Worm (Caenorhabditis elegans): ENCODE results near the gene Y59H11AR.10.

Y59H11AR.10 gene

DNA sequence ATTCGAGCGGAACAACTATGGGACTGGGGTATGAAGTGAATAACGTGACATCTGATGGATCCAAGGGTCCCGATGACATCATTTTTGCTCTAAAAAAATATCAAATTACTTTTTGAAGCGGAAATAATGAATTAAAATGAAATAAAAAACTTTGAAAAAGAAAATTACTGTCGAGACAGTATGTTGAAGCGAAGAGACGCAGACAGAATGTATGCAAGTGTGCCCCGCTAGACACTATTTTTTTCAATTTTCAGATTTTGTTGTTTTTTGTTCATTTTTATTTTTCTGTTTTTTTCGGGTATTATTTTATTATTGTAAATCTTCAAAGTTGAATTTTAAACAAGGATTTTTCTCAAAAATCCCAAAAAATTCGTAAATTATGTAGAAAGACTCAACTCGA lies 15.7 kb downstream of the Y59H11AR.10 start, which contains the start of gene F42A9.8:
F42A9.8 (minus strand) TSS at position 88 of the 400 bp plus-strand sequence.
- TF ChIP-seq ref-1 (GFP tag; conservative IDR thresholded peaks at IDR 0.05) = no peak
- TF ChIP-seq ztf-29 (GFP tag; IDR thresholded peaks at IDR 0.05) = no peak
- no peak for TF ChIP-seq med-1 (GFP tag; optimal IDR thresholded peaks at IDR 0.05; ENCODE audit: insufficient read depth)
- no peak for TF ChIP-seq T22C8.4 (GFP tag; IDR thresholded peaks at IDR 0.05)
- TF ChIP-seq flt-1 (GFP tag; IDR thresholded peaks at IDR 0.05) = no peak
- TF ChIP-seq klf-2 (GFP tag; conservative IDR thresholded peaks at IDR 0.05) = no peak
- no peak for TF ChIP-seq ztf-23 (GFP tag; IDR thresholded peaks at IDR 0.05)
- TF ChIP-seq tab-1 (GFP tag; IDR thresholded peaks at IDR 0.05) = no peak
- no peak for TF ChIP-seq cog-1 (tag; optimal IDR thresholded peaks at IDR 0.05)

DNA sequence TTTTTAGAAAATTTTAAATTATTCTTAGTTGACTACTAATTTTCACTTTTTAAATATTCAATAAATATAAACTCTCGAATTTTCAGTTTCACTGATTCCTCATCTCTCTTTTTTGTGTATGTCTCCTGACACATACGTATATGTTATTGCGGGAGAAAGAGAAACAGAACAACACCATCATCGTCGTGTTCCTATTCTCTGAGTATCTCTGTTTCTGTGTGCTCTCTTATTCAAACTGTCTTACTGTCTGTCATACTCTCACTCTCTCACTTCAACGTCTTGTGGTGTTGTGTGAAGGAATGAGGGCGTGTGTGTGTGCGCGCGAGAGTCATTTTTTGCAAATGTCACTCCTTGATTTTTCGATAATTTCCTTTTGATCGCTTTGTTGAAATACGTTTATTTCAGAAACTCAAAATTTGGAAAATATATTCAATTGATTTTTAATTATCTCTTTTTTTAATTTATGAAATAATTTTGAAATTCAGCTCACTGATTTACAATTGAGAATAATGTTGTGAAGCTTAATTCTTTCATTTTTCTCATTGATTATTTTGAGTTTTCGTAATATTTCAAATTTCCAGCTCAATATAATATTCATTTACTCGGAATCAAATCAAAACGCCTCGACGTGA lies 17.2 kb downstream of the Y59H11AR.10 start, which contains the start of gene lin-49:
lin-49 (plus strand) TSS at position 582 of the 632 bp plus-strand sequence.
- no peak for TF ChIP-seq ref-1 (GFP tag; conservative IDR thresholded peaks at IDR 0.05)
- TF ChIP-seq klf-2 (GFP tag; conservative IDR thresholded peaks at IDR 0.05) = no peak
- no peak for TF ChIP-seq ztf-29 (GFP tag; IDR thresholded peaks at IDR 0.05)
- TF ChIP-seq cog-1 (tag; optimal IDR thresholded peaks at IDR 0.05) = peak; percentile 43

DNA sequence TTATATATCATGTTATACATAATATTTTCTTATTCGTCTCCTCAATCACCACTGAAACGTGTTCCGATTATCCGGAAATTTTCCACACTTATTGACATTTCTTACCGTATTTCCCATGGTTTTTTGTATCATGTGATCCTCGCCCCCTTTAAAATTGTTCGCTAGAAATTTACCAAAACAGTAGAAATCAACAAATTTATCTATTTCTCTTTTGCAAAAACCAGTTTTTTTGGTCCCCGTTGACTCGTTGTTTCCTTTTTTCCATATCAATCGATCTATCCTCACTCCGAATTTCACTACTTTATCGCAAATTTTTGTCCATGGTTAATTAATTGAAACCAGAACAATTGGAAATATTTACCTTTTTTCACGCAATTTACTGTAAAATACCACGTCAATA lies 22.8 kb downstream of the Y59H11AR.10 start:
- TF ChIP-seq klf-2 (GFP tag; conservative IDR thresholded peaks at IDR 0.05) = no peak
- TF ChIP-seq ztf-23 (GFP tag; IDR thresholded peaks at IDR 0.05) = no peak
- no peak for TF ChIP-seq cog-1 (tag; optimal IDR thresholded peaks at IDR 0.05)
- no peak for TF ChIP-seq T22C8.4 (GFP tag; IDR thresholded peaks at IDR 0.05)
- no peak for TF ChIP-seq flt-1 (GFP tag; IDR thresholded peaks at IDR 0.05)
- TF ChIP-seq ref-1 (GFP tag; conservative IDR thresholded peaks at IDR 0.05) = no peak
- TF ChIP-seq tab-1 (GFP tag; IDR thresholded peaks at IDR 0.05) = no peak
- TF ChIP-seq ztf-29 (GFP tag; IDR thresholded peaks at IDR 0.05) = no peak
- TF ChIP-seq med-1 (GFP tag; optimal IDR thresholded peaks at IDR 0.05; ENCODE audit: insufficient read depth) = no peak

DNA sequence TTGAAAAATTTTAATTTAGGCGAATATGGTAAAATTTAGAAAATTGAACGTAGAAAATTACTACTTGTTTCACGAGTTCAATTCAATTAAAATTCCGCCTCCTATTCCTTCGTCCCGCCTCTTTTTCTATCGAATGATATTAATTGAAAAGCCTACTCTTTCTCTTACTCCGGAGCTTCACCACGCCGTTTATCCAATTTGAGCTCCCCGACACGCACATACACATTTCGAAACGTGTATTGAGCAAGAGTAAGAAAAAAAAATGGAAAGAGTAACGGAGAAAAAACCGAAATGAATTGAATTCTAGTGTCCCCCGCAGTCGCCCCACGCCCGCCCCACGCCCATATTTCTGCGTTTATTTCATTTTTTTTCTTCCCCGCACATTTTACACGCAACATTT lies 23.3 kb downstream of the Y59H11AR.10 start:
- no peak for TF ChIP-seq ref-1 (GFP tag; conservative IDR thresholded peaks at IDR 0.05)
- no peak for TF ChIP-seq med-1 (GFP tag; optimal IDR thresholded peaks at IDR 0.05; ENCODE audit: insufficient read depth)
- no peak for TF ChIP-seq cog-1 (tag; optimal IDR thresholded peaks at IDR 0.05)
- TF ChIP-seq ztf-23 (GFP tag; IDR thresholded peaks at IDR 0.05) = no peak
- TF ChIP-seq tab-1 (GFP tag; IDR thresholded peaks at IDR 0.05) = no peak
- TF ChIP-seq klf-2 (GFP tag; conservative IDR thresholded peaks at IDR 0.05) = no peak
- TF ChIP-seq T22C8.4 (GFP tag; IDR thresholded peaks at IDR 0.05) = no peak
- TF ChIP-seq ztf-29 (GFP tag; IDR thresholded peaks at IDR 0.05) = no peak
- no peak for TF ChIP-seq flt-1 (GFP tag; IDR thresholded peaks at IDR 0.05)

DNA sequence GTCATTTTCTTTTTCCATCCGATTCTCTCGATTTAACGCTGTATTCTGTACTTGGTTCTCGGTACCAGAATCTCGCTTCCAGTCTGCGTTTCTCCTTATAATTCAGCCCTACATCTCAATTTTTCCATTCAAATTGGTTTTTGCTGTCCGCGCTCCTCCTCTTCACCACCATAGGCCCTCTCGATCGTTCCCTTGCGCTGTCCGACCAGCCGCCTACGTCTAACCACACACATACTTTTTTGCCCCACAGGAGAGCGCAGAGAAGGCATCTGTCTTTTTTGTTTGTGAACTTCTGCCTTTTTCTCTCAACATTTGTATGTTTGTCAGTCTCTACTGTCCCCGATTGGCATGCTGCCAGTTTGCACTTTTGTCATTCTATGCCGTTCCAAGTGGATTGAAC lies 24.4 kb downstream of the Y59H11AR.10 start, which contains the start of gene F42A9.11:
F42A9.11 (plus strand) TSS at position 310 of the 400 bp plus-strand sequence.
- TF ChIP-seq ztf-29 (GFP tag; IDR thresholded peaks at IDR 0.05) = no peak
- no peak for TF ChIP-seq ztf-23 (GFP tag; IDR thresholded peaks at IDR 0.05)
- TF ChIP-seq T22C8.4 (GFP tag; IDR thresholded peaks at IDR 0.05) = no peak
- no peak for TF ChIP-seq flt-1 (GFP tag; IDR thresholded peaks at IDR 0.05)
- no peak for TF ChIP-seq tab-1 (GFP tag; IDR thresholded peaks at IDR 0.05)
- TF ChIP-seq klf-2 (GFP tag; conservative IDR thresholded peaks at IDR 0.05) = no peak
- no peak for TF ChIP-seq ref-1 (GFP tag; conservative IDR thresholded peaks at IDR 0.05)
- no peak for TF ChIP-seq cog-1 (tag; optimal IDR thresholded peaks at IDR 0.05)
- TF ChIP-seq med-1 (GFP tag; optimal IDR thresholded peaks at IDR 0.05; ENCODE audit: insufficient read depth) = no peak

DNA sequence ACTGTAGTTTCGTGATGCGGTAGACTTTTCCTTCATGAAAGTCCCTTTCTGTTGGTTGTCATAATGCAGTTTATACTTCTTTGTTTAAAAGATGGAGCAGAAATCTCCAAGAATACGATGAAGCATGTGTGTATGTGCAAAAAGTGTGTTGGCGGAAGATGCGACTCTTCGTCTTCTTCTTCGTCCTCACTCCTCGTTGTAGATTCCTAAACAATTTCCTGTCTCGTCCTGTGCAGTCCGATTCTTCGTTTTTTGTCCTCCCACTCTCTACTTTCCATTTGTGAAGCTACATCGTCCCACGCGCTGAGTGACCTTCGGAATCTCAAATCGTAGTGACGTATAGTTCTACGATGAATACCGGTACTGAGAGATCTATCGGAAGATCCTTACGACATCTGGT lies 25.3 kb downstream of the Y59H11AR.10 start:
- TF ChIP-seq klf-2 (GFP tag; conservative IDR thresholded peaks at IDR 0.05) (no peak), T22C8.4 (GFP tag; IDR thresholded peaks at IDR 0.05) (no peak), tab-1 (GFP tag; IDR thresholded peaks at IDR 0.05) (no peak), ref-1 (GFP tag; conservative IDR thresholded peaks at IDR 0.05) (no peak), ztf-29 (GFP tag; IDR thresholded peaks at IDR 0.05) (no peak), med-1 (GFP tag; optimal IDR thresholded peaks at IDR 0.05; ENCODE audit: insufficient read depth) (no peak), flt-1 (GFP tag; IDR thresholded peaks at IDR 0.05) (no peak), cog-1 (tag; optimal IDR thresholded peaks at IDR 0.05) (no peak), ztf-23 (GFP tag; IDR thresholded peaks at IDR 0.05) (no peak)

DNA sequence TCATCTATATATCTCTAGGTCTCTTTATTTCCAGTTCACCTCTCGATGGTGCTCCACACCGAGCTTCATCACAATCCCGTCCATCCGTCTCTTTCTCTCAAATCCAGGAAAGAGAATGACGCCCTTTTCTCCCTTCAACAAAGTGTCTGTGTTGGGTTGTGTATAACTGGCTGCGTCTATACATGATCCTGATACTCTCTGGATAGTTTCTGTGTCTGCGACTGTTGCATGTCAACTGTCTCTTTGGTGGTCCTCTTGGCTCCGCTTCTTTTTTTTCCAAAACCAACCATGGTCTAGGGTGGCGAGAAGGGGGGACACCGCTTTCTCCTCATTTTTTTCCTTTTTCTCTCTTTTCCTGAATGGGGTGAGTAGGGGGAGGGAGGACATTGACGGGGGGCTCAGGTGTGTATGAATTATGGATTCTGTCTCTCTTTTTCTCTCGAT lies 26.7 kb downstream of the Y59H11AR.10 start:
- TF ChIP-seq med-1 (GFP tag; optimal IDR thresholded peaks at IDR 0.05; ENCODE audit: insufficient read depth) = no peak
- no peak for TF ChIP-seq tab-1 (GFP tag; IDR thresholded peaks at IDR 0.05)
- TF ChIP-seq cog-1 (tag; optimal IDR thresholded peaks at IDR 0.05) = no peak
- TF ChIP-seq flt-1 (GFP tag; IDR thresholded peaks at IDR 0.05) = 0 out of 2 replicates have a peak, but pooled peaks have one; percentile 5
- TF ChIP-seq ref-1 (GFP tag; conservative IDR thresholded peaks at IDR 0.05) = no peak
- TF ChIP-seq ztf-23 (GFP tag; IDR thresholded peaks at IDR 0.05) = 0 out of 2 replicates have a peak, but pooled peaks have one; percentile 43

DNA sequence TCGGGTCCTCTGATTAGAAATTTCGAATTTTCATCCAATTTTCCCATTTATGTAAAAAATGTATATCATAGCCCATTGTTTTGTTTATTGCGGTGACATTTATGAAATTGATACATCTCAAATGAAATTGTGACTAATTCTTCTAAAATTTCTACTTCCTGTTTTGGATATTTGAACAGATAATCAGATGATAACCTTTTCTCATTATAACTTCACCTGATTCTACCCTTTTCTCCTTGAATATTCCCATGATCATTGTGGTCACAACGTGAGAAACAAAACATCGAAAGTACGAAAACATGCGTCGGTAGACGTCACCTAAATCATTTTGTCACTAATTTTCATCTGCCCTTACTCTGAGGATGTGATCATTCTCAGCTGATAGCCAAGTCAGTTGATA lies 27.3 kb downstream of the Y59H11AR.10 start:
- TF ChIP-seq ztf-23 (GFP tag; IDR thresholded peaks at IDR 0.05) = no peak
- TF ChIP-seq flt-1 (GFP tag; IDR thresholded peaks at IDR 0.05) = no peak
- TF ChIP-seq ref-1 (GFP tag; conservative IDR thresholded peaks at IDR 0.05) = no peak
- no peak for TF ChIP-seq cog-1 (tag; optimal IDR thresholded peaks at IDR 0.05)
- no peak for TF ChIP-seq med-1 (GFP tag; optimal IDR thresholded peaks at IDR 0.05; ENCODE audit: insufficient read depth)
- TF ChIP-seq klf-2 (GFP tag; conservative IDR thresholded peaks at IDR 0.05) = no peak
- no peak for TF ChIP-seq ztf-29 (GFP tag; IDR thresholded peaks at IDR 0.05)
- no peak for TF ChIP-seq T22C8.4 (GFP tag; IDR thresholded peaks at IDR 0.05)
- TF ChIP-seq tab-1 (GFP tag; IDR thresholded peaks at IDR 0.05) = no peak

DNA sequence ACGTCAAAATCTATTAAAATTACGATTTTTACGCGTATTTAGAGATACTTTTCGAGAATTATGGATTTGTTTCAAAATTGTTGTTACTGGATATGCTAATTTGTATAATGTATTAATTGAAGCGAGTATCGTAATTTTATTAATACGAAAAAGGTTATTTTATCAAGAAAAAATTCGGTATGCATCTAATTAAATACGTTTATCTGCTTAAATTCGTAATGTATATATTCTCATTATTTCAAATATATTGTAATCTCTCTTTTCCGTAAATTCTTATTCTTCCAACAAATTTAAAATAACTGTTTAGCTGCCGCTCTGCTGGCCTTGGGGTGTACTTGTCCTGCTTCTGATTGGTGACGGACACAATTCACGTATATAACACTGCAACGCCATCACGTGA lies 28.1 kb downstream of the Y59H11AR.10 start, which contains the start of gene dgk-4:
dgk-4 (plus strand) TSS at position 301 of the 400 bp plus-strand sequence.
- TF ChIP-seq cog-1 (tag; optimal IDR thresholded peaks at IDR 0.05) (no peak), klf-2 (GFP tag; conservative IDR thresholded peaks at IDR 0.05) (no peak), tab-1 (GFP tag; IDR thresholded peaks at IDR 0.05) (no peak), ztf-29 (GFP tag; IDR thresholded peaks at IDR 0.05) (no peak), ztf-23 (GFP tag; IDR thresholded peaks at IDR 0.05) (no peak), ref-1 (GFP tag; conservative IDR thresholded peaks at IDR 0.05) (no peak), T22C8.4 (GFP tag; IDR thresholded peaks at IDR 0.05) (no peak), flt-1 (GFP tag; IDR thresholded peaks at IDR 0.05) (no peak), med-1 (GFP tag; optimal IDR thresholded peaks at IDR 0.05; ENCODE audit: insufficient read depth) (no peak)
